Fruit fly (Drosophila melanogaster) whole organism, embryonic: ENCODE data around the gene CG34267.
A peak's percentile ranks its signal among the peaks of the same experiment; 100 is the strongest.

Experiments used
- Awh ChIP-seq: fragments of 200-800 bp; sonication (Bioruptor generic); IDR thresholded peaks from 2 replicates; pipeline ENCODE4, ENCODE4 v1.3.6; 2022; ENCODE audit warnings: missing biosample characterization, missing genetic modification characterization
- CG10462 ChIP-seq: fragments of 200-800 bp; sonication (Bioruptor generic); optimal IDR thresholded peaks from 2 replicates; lab custom pipeline; 2016; ENCODE audit warnings: missing biosample characterization, missing genetic modification characterization
- CG11093 ChIP-seq: fragments of 200-800 bp; sonication (Bioruptor generic); IDR thresholded peaks from 3 replicates; pipeline ENCODE4 v1.3.6; 2022; ENCODE audit warnings: missing biosample characterization, missing genetic modification characterization
- CG11504 ChIP-seq: fragments of 200-800 bp; sonication (Bioruptor generic); optimal IDR thresholded peaks from 3 replicates; lab custom pipeline; 2019; ENCODE audit warnings: missing biosample characterization, mild to moderate bottlenecking, missing genetic modification characterization, moderate library complexity
- CG11695 ChIP-seq: fragments of 200-800 bp; sonication (Bioruptor generic); IDR thresholded peaks from 3 replicates; pipeline ENCODE4 v1.3.6; 2022; ENCODE audit warnings: missing biosample characterization, missing genetic modification characterization
- CG12219 ChIP-seq: fragments of 200-800 bp; sonication (Bioruptor generic); optimal IDR thresholded peaks from 3 replicates; lab custom pipeline; 2018; ENCODE audit warnings: missing biosample characterization, mild to moderate bottlenecking, missing genetic modification characterization
- CG13123 ChIP-seq: fragments of 200-800 bp; sonication (Bioruptor generic); optimal IDR thresholded peaks from 2 replicates; lab custom pipeline; 2016; ENCODE audit warnings: missing biosample characterization, missing genetic modification characterization
- CG14710 ChIP-seq: fragments of 200-800 bp; sonication (Bioruptor generic); optimal IDR thresholded peaks from 3 replicates; lab custom pipeline; 2019; ENCODE audit warnings: missing biosample characterization, mild to moderate bottlenecking, missing genetic modification characterization, moderate library complexity
- CG1529 ChIP-seq: fragments of 200-800 bp; sonication (Bioruptor generic); optimal IDR thresholded peaks from 3 replicates; lab custom pipeline; 2018; ENCODE audit warnings: missing biosample characterization, missing genetic modification characterization
- CG18011 ChIP-seq: fragments of 200-800 bp; sonication (Bioruptor generic); optimal IDR thresholded peaks from 2 replicates; lab custom pipeline; 2017; ENCODE audit warnings: missing biosample characterization, missing genetic modification characterization, mild to moderate bottlenecking, moderate library complexity, missing genotype
- CG1832 ChIP-seq: fragments of 200-800 bp; sonication (Bioruptor generic); optimal IDR thresholded peaks from 2 replicates; lab custom pipeline; 2017; ENCODE audit warnings: missing biosample characterization, mild to moderate bottlenecking, missing genetic modification characterization, inconsistent platforms
- CG2202 ChIP-seq: fragments of 200-800 bp; sonication (Bioruptor generic); optimal IDR thresholded peaks from 2 replicates; lab custom pipeline; 2018; ENCODE audit warnings: missing biosample characterization, mild to moderate bottlenecking, missing genetic modification characterization
- CG33213 ChIP-seq: fragments of 200-800 bp; sonication (Bioruptor generic); optimal IDR thresholded peaks from 3 replicates; lab custom pipeline; 2016; ENCODE audit warnings: missing biosample characterization, missing genetic modification characterization
- CG3726 ChIP-seq: fragments of 200-800 bp; sonication (Bioruptor generic); IDR thresholded peaks from 3 replicates; pipeline ENCODE4, ENCODE4 v1.3.6; 2022; ENCODE audit warnings: missing biosample characterization, missing genetic modification characterization
- CG42726 ChIP-seq: fragments of 200-800 bp; sonication (Bioruptor generic); IDR thresholded peaks from 2 replicates; pipeline ENCODE4 v1.3.6; 2022; ENCODE audit warnings: missing biosample characterization, missing genetic modification characterization; ENCODE audit not compliant: partially characterized antibody
- CG6654 ChIP-seq: fragments of 200-800 bp; sonication (Bioruptor generic); optimal IDR thresholded peaks from 2 replicates; lab custom pipeline; 2017; ENCODE audit warnings: missing biosample characterization, mild to moderate bottlenecking, missing genetic modification characterization
- CG6689 ChIP-seq: fragments of 200-800 bp; sonication (Bioruptor generic); IDR thresholded peaks from 2 replicates; pipeline ENCODE4 v1.3.6; 2022; ENCODE audit warnings: missing biosample characterization, missing genetic modification characterization
- CG6813 ChIP-seq: fragments of 200-800 bp; sonication (Bioruptor generic); optimal IDR thresholded peaks from 2 replicates; lab custom pipeline; 2017; ENCODE audit warnings: missing biosample characterization, missing genetic modification characterization, mild to moderate bottlenecking, moderate library complexity, missing genetic modification reagents
- CG8281 ChIP-seq: fragments of 200-800 bp; sonication (Bioruptor generic); optimal IDR thresholded peaks from 2 replicates; lab custom pipeline; 2018; ENCODE audit warnings: missing biosample characterization, mild to moderate bottlenecking, missing genetic modification characterization, moderate library complexity
- D19A ChIP-seq: fragments of 200-800 bp; optimal IDR thresholded peaks from 3 replicates; lab custom pipeline; 2019; ENCODE audit warnings: missing biosample characterization, mild to moderate bottlenecking, missing genetic modification characterization, moderate library complexity
- Dad ChIP-seq: fragments of 200-800 bp; sonication (Bioruptor generic); optimal IDR thresholded peaks from 3 replicates; lab custom pipeline; 2016; ENCODE audit warnings: missing biosample characterization, missing genetic modification characterization
- Dip3 ChIP-seq: fragments of 200-800 bp; sonication (Bioruptor generic); optimal IDR thresholded peaks from 3 replicates; lab custom pipeline; 2016; ENCODE audit warnings: missing biosample characterization, missing genetic modification characterization
- E2f2 ChIP-seq: fragments of 200-800 bp; sonication (Bioruptor generic); IDR thresholded peaks from 2 replicates; pipeline ENCODE4 v1.3.6; 2022; ENCODE audit warnings: missing biosample characterization, missing genetic modification characterization
- Lim3 ChIP-seq: fragments of 200-800 bp; sonication (Bioruptor generic); IDR thresholded peaks from 2 replicates; pipeline ENCODE4 v1.3.6; 2022; ENCODE audit warnings: missing biosample characterization, missing genetic modification characterization
- MTF-1 ChIP-seq: fragments of 200-800 bp; sonication (Bioruptor generic); optimal IDR thresholded peaks from 2 replicates; lab custom pipeline; 2018; ENCODE audit warnings: missing biosample characterization, mild to moderate bottlenecking, missing genetic modification characterization, borderline replicate concordance
- Max ChIP-seq: fragments of 200-800 bp; sonication (Bioruptor generic); optimal IDR thresholded peaks from 2 replicates; lab custom pipeline; 2016; ENCODE audit warnings: missing biosample characterization, mild to moderate bottlenecking, missing genetic modification characterization
- Ptx1 ChIP-seq: fragments of 200-800 bp; sonication (Bioruptor generic); IDR thresholded peaks from 2 replicates; pipeline ENCODE4 v1.3.6; 2022; ENCODE audit warnings: missing biosample characterization, missing genetic modification characterization
- Side ChIP-seq: fragments of 200-800 bp; sonication (Bioruptor generic); optimal IDR thresholded peaks from 2 replicates; lab custom pipeline; 2016; ENCODE audit warnings: missing biosample characterization, missing genetic modification characterization
- Usf ChIP-seq: fragments of 200-800 bp; sonication (Bioruptor generic); optimal IDR thresholded peaks from 2 replicates; lab custom pipeline; 2017; ENCODE audit warnings: missing genotype, missing biosample characterization, missing genetic modification characterization
- cas ChIP-seq: fragments of 200-800 bp; sonication (Bioruptor generic); IDR thresholded peaks from 2 replicates; pipeline ENCODE4 v1.3.6; 2022; ENCODE audit warnings: missing biosample characterization, missing genetic modification characterization
- chif ChIP-seq, 2 experiments: fragments of 200-800 bp; sonication (Bioruptor generic); optimal IDR thresholded peaks; 3 replicates each; lab custom pipeline; 2016; ENCODE audit warnings: missing biosample characterization in 2 of 2, missing genetic modification characterization in 2 of 2
- ci ChIP-seq: fragments of 200-800 bp; sonication (Bioruptor generic); IDR thresholded peaks from 3 replicates; pipeline ENCODE4 v1.3.6; 2022; ENCODE audit warnings: missing biosample characterization, missing genetic modification characterization
- cwo ChIP-seq: fragments of 200-800 bp; sonication (Bioruptor generic); optimal IDR thresholded peaks from 3 replicates; lab custom pipeline; 2017; ENCODE audit warnings: missing biosample characterization, missing genetic modification characterization, mild to moderate bottlenecking, moderate library complexity, missing genetic modification reagents
- dm ChIP-seq: fragments of 200-800 bp; sonication (Bioruptor generic); optimal IDR thresholded peaks from 3 replicates; lab custom pipeline; 2016; ENCODE audit warnings: missing biosample characterization, missing genetic modification characterization
- dmrt11E ChIP-seq: fragments of 200-800 bp; sonication (Bioruptor generic); optimal IDR thresholded peaks from 3 replicates; lab custom pipeline; 2018; ENCODE audit warnings: missing biosample characterization, mild to moderate bottlenecking, missing genetic modification characterization, moderate library complexity
- eve ChIP-seq, 2 experiments: fragments of >200 bp; optimal IDR thresholded peaks; 2 replicates each; lab custom pipeline; 2017; ENCODE audit warnings: missing biosample characterization in 2 of 2, missing genetic modification characterization in 2 of 2
- lov ChIP-seq, 2 experiments: fragments of 200-800 bp in 1 of 2; fragments of >200 bp in 1 of 2; sonication (Bioruptor generic) in 1 of 2; IDR thresholded peaks in 1 of 2; optimal IDR thresholded peaks in 1 of 2; 2 replicates in 1 of 2; 3 replicates in 1 of 2; pipeline versions ENCODE4 v1.3.6 to Lab custom; 2017 to 2022; ENCODE audit warnings: missing biosample characterization in 1 of 2, missing genetic modification characterization in 1 of 2
- mld ChIP-seq: fragments of 200-800 bp; sonication (Bioruptor generic); IDR thresholded peaks from 3 replicates; pipeline ENCODE4 v1.3.6; 2022; ENCODE audit warnings: missing biosample characterization, missing genetic modification characterization; ENCODE audit not compliant: partially characterized antibody
- nerfin-1 ChIP-seq: fragments of 200-800 bp; sonication (Bioruptor generic); optimal IDR thresholded peaks from 3 replicates; lab custom pipeline; 2019; ENCODE audit warnings: missing biosample characterization, mild to moderate bottlenecking, missing genetic modification characterization, moderate library complexity
- ranshi ChIP-seq: fragments of 200-800 bp; sonication (Bioruptor generic); IDR thresholded peaks from 2 replicates; pipeline ENCODE4 v1.3.6; 2022; ENCODE audit warnings: missing biosample characterization, missing genetic modification characterization
- ro ChIP-seq: fragments of 200-800 bp; sonication (Bioruptor generic); IDR thresholded peaks from 2 replicates; pipeline ENCODE4 v1.3.6; 2022; ENCODE audit warnings: missing biosample characterization, missing genetic modification characterization
- scrt ChIP-seq: fragments of 200-800 bp; sonication (Bioruptor generic); optimal IDR thresholded peaks from 2 replicates; lab custom pipeline; 2018; ENCODE audit warnings: missing biosample characterization, mild to moderate bottlenecking, missing genetic modification characterization, moderate library complexity
- sim ChIP-seq: fragments of 200-800 bp; sonication (Bioruptor generic); IDR thresholded peaks from 2 replicates; pipeline ENCODE4 v1.3.6; 2022; ENCODE audit warnings: missing biosample characterization, missing genetic modification characterization
- sna ChIP-seq: fragments of 200-800 bp; sonication (Bioruptor generic); IDR thresholded peaks from 2 replicates; pipeline ENCODE4 v1.3.6; 2022; ENCODE audit warnings: missing biosample characterization, missing genetic modification characterization; ENCODE audit not compliant: partially characterized antibody
- sug ChIP-seq: fragments of 200-800 bp; optimal IDR thresholded peaks from 2 replicates; lab custom pipeline; 2019; ENCODE audit warnings: missing biosample characterization, mild to moderate bottlenecking, missing genetic modification characterization, moderate library complexity
- tin ChIP-seq: fragments of 200-800 bp; sonication (Bioruptor generic); optimal IDR thresholded peaks from 3 replicates; lab custom pipeline; 2016; ENCODE audit warnings: missing biosample characterization, missing genetic modification characterization
- tna ChIP-seq: fragments of 200-800 bp; sonication (Bioruptor generic); IDR thresholded peaks from 2 replicates; pipeline ENCODE4 v1.3.6; 2022; ENCODE audit warnings: missing biosample characterization, missing genetic modification characterization; ENCODE audit not compliant: partially characterized antibody
- trem ChIP-seq: fragments of 200-800 bp; optimal IDR thresholded peaks from 3 replicates; lab custom pipeline; 2019; ENCODE audit warnings: missing biosample characterization, mild to moderate bottlenecking, missing genetic modification characterization, moderate library complexity

CG34267 gene

dm6 chr3L:505782-506408 lies 5.6 kb upstream of the CG34267 start (continued):
- peak; percentile 77; the same call in 1 of the 2 replicates for TF ChIP-seq ranshi (GFP tag; lab: Robert Waterston, UW)
- TF ChIP-seq Max (GFP tag; lab: Kevin White, UChicago), result peak; percentile 48
- no peak for TF ChIP-seq CG8281 (tag; lab: Kevin White, UChicago)
- no peak for TF ChIP-seq sim (GFP tag; lab: Robert Waterston, UW)
- TF ChIP-seq Side (GFP tag; lab: Kevin White, UChicago), result peak; percentile 75
- TF ChIP-seq Awh, result peak; percentile 48; the same call in 1 of the 2 replicates
- TF ChIP-seq mld (GFP tag; lab: Robert Waterston, UW), result no peak
- peak; percentile 88 for TF ChIP-seq MTF-1 (GFP tag; lab: Kevin White, UChicago)
- TF ChIP-seq CG13123 (GFP tag; lab: Kevin White, UChicago), result peak; percentile 54
- no peak for TF ChIP-seq CG1832
- peak; percentile 76 for TF ChIP-seq Usf (GFP tag; lab: Kevin White, UChicago)
- TF ChIP-seq CG33213 (GFP tag; lab: Kevin White, UChicago), result peak; percentile 82
- TF ChIP-seq ro, result 0 out of 2 replicates have a peak, but pooled peaks have one; percentile 47
- peak; percentile 68; the same call in 2 of the 3 replicates for TF ChIP-seq CG11093 (GFP tag; lab: Robert Waterston, UW)
- peak; percentile 7 for TF ChIP-seq CG18011
- peak; percentile 62; the same call in 1 of the 2 replicates for TF ChIP-seq CG42726 (GFP tag; lab: Robert Waterston, UW)
- TF ChIP-seq Ptx1 (GFP tag; lab: Robert Waterston, UW), result peak; percentile 78
- TF ChIP-seq CG10462 (GFP tag; lab: Kevin White, UChicago), result peak; percentile 51
- peak; percentile 7 for TF ChIP-seq scrt (GFP tag; lab: Kevin White, UChicago)
- no peak for TF ChIP-seq CG6813
- peak; percentile 65 for TF ChIP-seq dm (GFP tag; lab: Kevin White, UChicago)
- TF ChIP-seq CG1529 (GFP tag; lab: Kevin White, UChicago), result no peak
- no peak for TF ChIP-seq eve (GFP tag; optimal IDR thresholded peaks at IDR 0.05; lab: Kevin White, UChicago)
- no peak for TF ChIP-seq Lim3
- peak; percentile 27; the same call in 1 of the 2 replicates for TF ChIP-seq E2f2
- TF ChIP-seq tna (GFP tag; lab: Robert Waterston, UW), result 0 out of 2 replicates have a peak, but pooled peaks have one; percentile 7
- TF ChIP-seq CG14710, result peak; percentile 54
- peak; percentile 91 for TF ChIP-seq ci
- TF ChIP-seq nerfin-1 (tag; lab: Kevin White, UChicago), result no peak
- TF ChIP-seq cas (GFP tag; lab: Robert Waterston, UW), result 0 out of 2 replicates have a peak, but pooled peaks have one; percentile 6
- peak; percentile 62 to 90 for TF ChIP-seq chif (GFP tag; optimal IDR thresholded peaks at IDR 0.05; lab: Kevin White, UChicago)
- TF ChIP-seq D19A, result no peak
- TF ChIP-seq Dad (GFP tag; lab: Kevin White, UChicago), result peak; percentile 66
- peak; percentile 43 for TF ChIP-seq CG12219 (GFP tag; lab: Kevin White, UChicago)
- TF ChIP-seq CG11695, result 0 out of 3 replicates have a peak, but pooled peaks have one; percentile 22
- peak; percentile 52 for TF ChIP-seq CG6654
- peak; percentile 41; the same call in 1 of the 2 replicates for TF ChIP-seq CG6689
- TF ChIP-seq dmrt11E, result peak; percentile 63
- peak; percentile 1 for TF ChIP-seq trem
- peak; percentile 72; the same call in 2 of the 3 replicates for TF ChIP-seq CG3726 (GFP tag; lab: Robert Waterston, UW)
- TF ChIP-seq CG2202 (tag; lab: Kevin White, UChicago), result no peak
- no peak for TF ChIP-seq cwo
- no peak for TF ChIP-seq lov (optimal IDR thresholded peaks at IDR 0.05; lab: Kevin White, UChicago)
- TF ChIP-seq lov (GFP tag; IDR thresholded peaks at IDR 0.05; lab: Robert Waterston, UW), result peak; percentile 71; the same call in 2 of the 3 replicates
- peak; percentile 59 for TF ChIP-seq Dip3 (GFP tag; lab: Kevin White, UChicago)
- no peak for TF ChIP-seq sna (GFP tag; lab: Robert Waterston, UW)
- peak; percentile 86 for TF ChIP-seq tin
- peak; percentile 66 for TF ChIP-seq sug (tag; lab: Kevin White, UChicago)
- TF ChIP-seq CG11504 (tag; lab: Kevin White, UChicago), result peak; percentile 70
